Fruit fly (Drosophila melanogaster): ENCODE data around the gene pip.

pip gene

dm6 chr3L:19254715-19255428 lies 82.5 kb downstream of the pip start, which contains the start of the genes mRpL21 and rept (continued):
- TF ChIP-seq CG15601 (tag; optimal IDR thresholded peaks at IDR 0.05), result peak; percentile 27
- TF ChIP-seq CG14050 (GFP tag; IDR thresholded peaks at IDR 0.05), result no peak
- no peak for TF ChIP-seq sisA (GFP tag; IDR thresholded peaks at IDR 0.05)
- peak; percentile 30 for TF ChIP-seq tup (GFP tag; optimal IDR thresholded peaks at IDR 0.05)
- peak; percentile 16 for TF ChIP-seq CG11398 (GFP tag; optimal IDR thresholded peaks at IDR 0.05)
- peak; percentile 53 for TF ChIP-seq trem (tag; optimal IDR thresholded peaks at IDR 0.05)
- peak; percentile 83 for TF ChIP-seq Sin3A (optimal IDR thresholded peaks at IDR 0.05)
- peak; percentile 24; the same call in 1 of the 2 replicates for TF ChIP-seq CG14441 (GFP tag; IDR thresholded peaks at IDR 0.05)
- TF ChIP-seq CG4328 (GFP tag; optimal IDR thresholded peaks at IDR 0.05), result peak; percentile 9
- TF ChIP-seq Mad (GFP tag; optimal IDR thresholded peaks at IDR 0.05), result peak; percentile 42
- TF ChIP-seq Asciz (GFP tag; optimal IDR thresholded peaks at IDR 0.05), result no peak
- TF ChIP-seq hb (GFP tag; IDR thresholded peaks at IDR 0.05; ENCODE audit: partially characterized antibody), result no peak
- TF ChIP-seq CG1832 (GFP tag; optimal IDR thresholded peaks at IDR 0.05), result no peak
- TF ChIP-seq CG2678 (tag; optimal IDR thresholded peaks at IDR 0.05), result peak; percentile 55
- TF ChIP-seq Opbp (GFP tag; IDR thresholded peaks at IDR 0.05; ENCODE audit: partially characterized antibody), result no peak
- TF ChIP-seq Rx (GFP tag; IDR thresholded peaks at IDR 0.05), result 0 out of 2 replicates have a peak, but pooled peaks have one; percentile 10
- TF ChIP-seq insv (GFP tag; optimal IDR thresholded peaks at IDR 0.05), result peak in 1 of 2 experiments; percentile 50
- peak; percentile 74 for TF ChIP-seq zfh2 (GFP tag; optimal IDR thresholded peaks at IDR 0.05)
- peak; percentile 48 for TF ChIP-seq chn (GFP tag; optimal IDR thresholded peaks at IDR 0.05)
- TF ChIP-seq CG17186 (GFP tag; optimal IDR thresholded peaks at IDR 0.05), result peak; percentile 97
- peak; percentile 54 for TF ChIP-seq CG4854 (GFP tag; optimal IDR thresholded peaks at IDR 0.05)
- TF ChIP-seq CG8924 (tag; optimal IDR thresholded peaks at IDR 0.05), result peak; percentile 42
- no peak for TF ChIP-seq nerfin-2 (GFP tag; IDR thresholded peaks at IDR 0.05; ENCODE audit: partially characterized antibody)
- no peak for TF ChIP-seq CG12071 (GFP tag; optimal IDR thresholded peaks at IDR 0.05)
- no peak for TF ChIP-seq usp (GFP tag; optimal IDR thresholded peaks at IDR 0.05)
- TF ChIP-seq Dll (GFP tag; IDR thresholded peaks at IDR 0.05; ENCODE audit: partially characterized antibody), result 0 out of 4 replicates have a peak, but pooled peaks have one; percentile 44
- TF ChIP-seq YL-1 (GFP tag; optimal IDR thresholded peaks at IDR 0.05), result peak; percentile 81
- TF ChIP-seq croc (GFP tag; conservative IDR thresholded peaks at IDR 0.05), result no peak
- no peak for TF ChIP-seq CG8089 (GFP tag; optimal IDR thresholded peaks at IDR 0.05)
- peak; percentile 50 for TF ChIP-seq odd (GFP tag; optimal IDR thresholded peaks at IDR 0.05)
- TF ChIP-seq ci (GFP tag; IDR thresholded peaks at IDR 0.05), result peak; percentile 47; the same call in 1 of the 3 replicates
- no peak for TF ChIP-seq CG9609 (GFP tag; optimal IDR thresholded peaks at IDR 0.05)
- TF ChIP-seq Neu2 (GFP tag; optimal IDR thresholded peaks at IDR 0.05; ENCODE audit: borderline replicate concordance), result no peak
- TF ChIP-seq CG31441 (GFP tag; IDR thresholded peaks at IDR 0.05), result no peak
- TF ChIP-seq sug (tag; optimal IDR thresholded peaks at IDR 0.05), result peak; percentile 66
- TF ChIP-seq ap (GFP tag; IDR thresholded peaks at IDR 0.05), result no peak
- peak; percentile 94 for TF ChIP-seq Ets65A (GFP tag)
- TF ChIP-seq ase (GFP tag; IDR thresholded peaks at IDR 0.05), result no peak
- TF ChIP-seq fru (optimal IDR thresholded peaks at IDR 0.05), result no peak
- peak; percentile 43 for TF ChIP-seq fu2 (GFP tag; optimal IDR thresholded peaks at IDR 0.05)
- no peak for TF ChIP-seq CG3726 (GFP tag; IDR thresholded peaks at IDR 0.05)
- peak; percentile 48 for TF ChIP-seq gem (tag; optimal IDR thresholded peaks at IDR 0.05)
- peak; percentile 38 for TF ChIP-seq CG4282 (GFP tag; optimal IDR thresholded peaks at IDR 0.05)
- no peak for TF ChIP-seq sna (GFP tag; IDR thresholded peaks at IDR 0.05; ENCODE audit: partially characterized antibody)
- TF ChIP-seq CG10979 (tag; optimal IDR thresholded peaks at IDR 0.05), result peak; percentile 0
- peak; percentile 34 for TF ChIP-seq MESR4 (GFP tag; optimal IDR thresholded peaks at IDR 0.05)
- no peak for TF ChIP-seq CG16813 (GFP tag; IDR thresholded peaks at IDR 0.05; ENCODE audit: partially characterized antibody)
- TF ChIP-seq Usf (GFP tag; optimal IDR thresholded peaks at IDR 0.05), result no peak
- peak; percentile 37 for TF ChIP-seq Camta (GFP tag; optimal IDR thresholded peaks at IDR 0.05)
- peak; percentile 48 for TF ChIP-seq Xbp1 (GFP tag; optimal IDR thresholded peaks at IDR 0.05)
